Worm (Caenorhabditis elegans): ENCODE measurements around the gene aptf-2.
"Not testable (repeated sequence)": the region's sequence is repeated elsewhere in the genome, so short reads cannot be mapped to it uniquely, and the experiment has no call there.

The aptf-2 gene

DNA sequence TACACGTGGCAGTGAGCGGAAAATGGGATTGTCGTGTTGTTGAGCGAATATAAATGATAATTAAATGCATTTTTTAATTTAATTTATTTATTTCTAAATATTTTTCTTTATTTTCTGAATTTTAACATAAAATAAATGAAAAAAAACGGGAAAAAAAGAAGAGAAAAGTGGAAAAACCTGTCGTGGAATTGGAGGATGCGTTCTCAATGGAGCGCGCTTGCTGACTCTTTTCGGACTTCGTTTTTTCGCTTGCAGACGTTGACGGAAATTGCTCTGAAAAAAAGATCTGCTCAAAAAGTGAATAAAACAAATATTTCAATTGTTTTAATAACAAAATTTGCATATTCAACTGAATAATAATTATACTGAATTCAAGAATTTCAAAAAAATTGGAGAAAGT lies 37.7 kb upstream of the aptf-2 start:
- TF ChIP-seq dmd-4 (tag; optimal IDR thresholded peaks at IDR 0.05; ENCODE audit: borderline replicate concordance), result no peak
- TF ChIP-seq ceh-34 (tag; optimal IDR thresholded peaks at IDR 0.05), result no peak
- TF ChIP-seq ceh-2 (tag; optimal IDR thresholded peaks at IDR 0.05), result no peak

DNA sequence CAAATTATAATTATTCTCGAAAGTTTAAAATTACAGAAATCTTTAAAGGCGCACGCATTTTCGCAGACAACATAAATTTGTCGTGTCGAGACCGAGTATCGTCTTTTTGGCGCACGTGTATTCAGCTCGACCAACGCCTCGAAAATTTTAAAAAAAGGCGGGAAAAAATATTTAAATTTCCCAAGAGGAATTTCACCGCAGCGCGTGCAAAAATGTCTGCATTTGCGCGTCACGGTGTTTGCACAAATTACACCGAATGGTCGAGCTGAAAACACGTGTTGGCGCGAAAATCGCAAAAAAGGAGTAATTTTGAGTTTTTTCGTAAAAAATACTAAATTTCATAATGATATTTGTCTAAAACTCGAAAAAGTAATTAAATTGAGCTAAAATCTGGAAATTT lies 34.9 kb upstream of the aptf-2 start:
- TF ChIP-seq ceh-31 (tag; optimal IDR thresholded peaks at IDR 0.05) (no peak), mec-3 (tag; optimal IDR thresholded peaks at IDR 0.05; ENCODE audit: borderline replicate concordance) (no peak), ceh-22 (tag; optimal IDR thresholded peaks at IDR 0.05) (no peak), ceh-14 (tag; optimal IDR thresholded peaks at IDR 0.05) (no peak), sox-4 (tag; optimal IDR thresholded peaks at IDR 0.05) (no peak), ttx-3 (tag; optimal IDR thresholded peaks at IDR 0.05) (no peak), pax-1 (tag; optimal IDR thresholded peaks at IDR 0.05) (no peak), K09A11.1 (tag; optimal IDR thresholded peaks at IDR 0.05; ENCODE audit: insufficient read depth) (no peak), hlh-30 (tag; optimal IDR thresholded peaks at IDR 0.05; ENCODE audit: insufficient read depth) (no peak), Y22D7AL.16 (tag; optimal IDR thresholded peaks at IDR 0.05) (no peak), sdc-2 (tag; optimal IDR thresholded peaks at IDR 0.05) (no peak), fkh-6 (tag; optimal IDR thresholded peaks at IDR 0.05) (no peak), nhr-232 (tag; optimal IDR thresholded peaks at IDR 0.05) (no peak), T23F11.4 (GFP tag; optimal IDR thresholded peaks at IDR 0.05) (no peak), madf-2 (tag; optimal IDR thresholded peaks at IDR 0.05) (no peak)

DNA sequence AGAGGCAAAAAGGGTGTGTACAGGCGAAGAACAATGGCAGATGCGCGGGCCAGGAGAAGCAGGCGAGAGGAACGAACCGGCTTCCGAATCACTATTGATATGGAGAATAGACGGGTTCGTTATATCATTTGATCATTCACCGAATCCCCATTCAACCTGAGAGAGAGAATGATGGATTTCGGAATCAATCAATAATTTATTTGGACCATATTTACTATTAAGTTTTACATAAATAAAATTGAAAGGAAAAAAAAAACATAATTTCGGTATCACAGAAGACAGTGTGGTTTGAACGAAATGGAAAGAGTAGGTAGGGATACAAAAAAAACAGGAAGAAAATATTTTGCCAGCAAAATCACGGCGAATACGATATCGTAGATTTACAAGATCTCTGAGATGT lies 29.4 kb upstream of the aptf-2 start, which contains the start of gene mam-3:
Gene mam-3 (minus strand): TSS at position 101 of the 400 bp plus-strand sequence.
- TF ChIP-seq C38D4.7 (GFP tag; optimal IDR thresholded peaks at IDR 0.05), result no peak
- TF ChIP-seq pax-1 (tag; optimal IDR thresholded peaks at IDR 0.05), result no peak
- TF ChIP-seq mec-3 (tag; optimal IDR thresholded peaks at IDR 0.05; ENCODE audit: borderline replicate concordance), result no peak
- no peak for TF ChIP-seq tbx-7 (tag; optimal IDR thresholded peaks at IDR 0.05)
- no peak for TF ChIP-seq pat-9 (tag; optimal IDR thresholded peaks at IDR 0.05)
- TF ChIP-seq sox-2 (GFP tag; IDR thresholded peaks at IDR 0.05), result no peak
- TF ChIP-seq eyg-1 (tag; optimal IDR thresholded peaks at IDR 0.05), result no peak

DNA sequence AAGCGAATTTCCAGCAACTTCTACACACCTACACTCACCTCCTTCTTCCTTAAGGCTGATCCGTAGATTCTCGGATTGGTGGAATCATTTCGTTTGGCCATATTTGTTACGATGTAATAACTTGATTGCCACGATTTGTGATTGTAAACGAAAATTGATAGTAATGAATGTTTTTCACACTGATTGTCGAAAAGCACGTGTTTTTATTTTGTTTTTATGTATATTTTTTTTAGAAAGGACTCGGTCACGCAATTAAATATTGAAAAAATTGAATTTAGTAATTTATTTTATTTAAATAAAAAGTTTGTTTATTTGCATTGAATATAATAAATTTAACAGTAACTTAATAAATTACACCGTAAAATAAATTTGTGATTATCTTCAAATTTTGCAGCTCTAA lies 18.1 kb upstream of the aptf-2 start, which contains the start of gene K09B11.5:
Gene K09B11.5 (minus strand): TSS at position 101 of the 400 bp plus-strand sequence.
- not testable (repeated sequence) for TF ChIP-seq hlh-15 (tag; optimal IDR thresholded peaks at IDR 0.05); pat-9 (tag; optimal IDR thresholded peaks at IDR 0.05); pag-3 (tag; optimal IDR thresholded peaks at IDR 0.05; ENCODE audit: borderline replicate concordance)

DNA sequence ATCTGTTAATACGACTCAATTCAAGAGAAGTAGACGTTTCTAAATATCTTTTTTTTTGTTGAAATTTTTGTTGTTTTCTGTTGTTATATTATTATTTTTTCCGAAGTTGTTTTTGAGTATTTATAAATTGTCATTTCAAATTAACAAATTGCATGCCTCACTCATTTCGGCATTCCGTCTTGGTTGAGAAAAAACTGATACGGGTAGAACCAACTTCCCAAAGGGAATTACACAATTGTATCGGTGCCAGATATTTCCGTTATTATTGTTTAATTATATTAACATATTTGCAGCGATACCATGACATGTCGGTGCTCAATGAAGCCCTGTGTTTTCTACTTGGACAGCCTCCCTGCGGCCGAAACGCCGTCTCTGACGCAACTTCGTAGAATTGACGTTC lies 13.4 kb upstream of the aptf-2 start, which contains the start of gene K09B11.4:
Gene K09B11.4 (plus strand): TSS at position 301 of the 400 bp plus-strand sequence.
- no peak for TF ChIP-seq nhr-232 (tag; optimal IDR thresholded peaks at IDR 0.05)
- TF ChIP-seq hlh-30 (tag; optimal IDR thresholded peaks at IDR 0.05; ENCODE audit: insufficient read depth), result no peak
- TF ChIP-seq ztf-16 (tag; optimal IDR thresholded peaks at IDR 0.05), result no peak
- no peak for TF ChIP-seq ceh-34 (tag; optimal IDR thresholded peaks at IDR 0.05)
- TF ChIP-seq ceh-48 (tag; optimal IDR thresholded peaks at IDR 0.05), result no peak
- TF ChIP-seq hlh-15 (tag; optimal IDR thresholded peaks at IDR 0.05), result no peak
- TF ChIP-seq ceh-30 (tag; optimal IDR thresholded peaks at IDR 0.05), result no peak
- no peak for TF ChIP-seq C08G9.2 (tag; optimal IDR thresholded peaks at IDR 0.05)
- no peak for TF ChIP-seq sox-2 (GFP tag; IDR thresholded peaks at IDR 0.05)
- TF ChIP-seq fkh-10 (GFP tag; optimal IDR thresholded peaks at IDR 0.05), result no peak
- TF ChIP-seq ets-4 (tag; optimal IDR thresholded peaks at IDR 0.05), result no peak
- no peak for TF ChIP-seq ref-2 (tag; optimal IDR thresholded peaks at IDR 0.05)
- no peak for TF ChIP-seq unc-86 (tag; optimal IDR thresholded peaks at IDR 0.05)
- no peak for TF ChIP-seq hlh-6 (tag; optimal IDR thresholded peaks at IDR 0.05)
- no peak for TF ChIP-seq npax-4 (tag; optimal IDR thresholded peaks at IDR 0.05)
- no peak for TF ChIP-seq T23F11.4 (GFP tag; optimal IDR thresholded peaks at IDR 0.05)
- no peak for TF ChIP-seq K02D7.2 (tag; optimal IDR thresholded peaks at IDR 0.05)
